Worm (Caenorhabditis elegans) whole organism, L4 larva: Measurements from ENCODE around the gene C08E3.1.

Source experiments
- F49E8.2 ChIP-seq: sonication (generic microtip); optimal IDR thresholded peaks from 2 replicates; lab custom pipeline; 2016; ENCODE audit warnings: missing compliant biosample characterization, mild to moderate bottlenecking, missing genetic modification characterization, borderline replicate concordance
- R02D3.7 ChIP-seq: fragments of 150-350 bp; sonication (generic microtip); optimal IDR thresholded peaks from 3 replicates; lab custom pipeline; 2014; ENCODE audit warnings: missing biosample characterization, missing genetic modification characterization
- T26A8.4 ChIP-seq: fragments of 200-800 bp; sonication (Bioruptor generic); IDR thresholded peaks from 2 replicates; pipeline ENCODE4 v1.3.6; 2022; ENCODE audit warnings: missing genetic modification characterization, missing compliant biosample characterization
- ZK337.2 ChIP-seq: fragments of 200-800 bp; sonication (Bioruptor generic); IDR thresholded peaks from 2 replicates; pipeline ENCODE4 v1.3.6; 2022; ENCODE audit warnings: missing genetic modification reagents, missing genetic modification characterization, missing compliant biosample characterization
- aha-1 ChIP-seq: fragments of 150-350 bp; peaks from one replicate; lab custom pipeline; 2014; ENCODE audit warnings: missing biosample characterization, missing genetic modification characterization
- ceh-32 ChIP-seq: sonication (generic microtip); optimal IDR thresholded peaks from 2 replicates; lab custom pipeline; 2016; ENCODE audit warnings: mild to moderate bottlenecking, missing genetic modification characterization, missing compliant biosample characterization; ENCODE audit not compliant: poor library complexity
- cey-2 ChIP-seq: sonication (generic microtip); optimal IDR thresholded peaks from 3 replicates; lab custom pipeline; 2017; ENCODE audit warnings: missing genetic modification characterization, mild to moderate bottlenecking, missing compliant biosample characterization, antibody characterized with exemption, borderline replicate concordance; ENCODE audit not compliant: insufficient read depth
- dmd-6 ChIP-seq: fragments of 200-800 bp; sonication (Bioruptor generic); IDR thresholded peaks from 2 replicates; pipeline ENCODE4 v1.3.6; 2022; ENCODE audit warnings: missing genetic modification reagents, missing genetic modification characterization, missing compliant biosample characterization
- dmd-8 ChIP-seq: fragments of 200-800 bp; sonication (Bioruptor generic); IDR thresholded peaks from 2 replicates; pipeline ENCODE4 v1.3.6; 2022; ENCODE audit warnings: missing genetic modification characterization, missing compliant biosample characterization
- duxl-1 ChIP-seq: sonication (generic microtip); optimal IDR thresholded peaks from 2 replicates; lab custom pipeline; 2016; ENCODE audit warnings: mild to moderate bottlenecking, missing genetic modification characterization, moderate library complexity, missing compliant biosample characterization; ENCODE audit not compliant: poor library complexity
- fos-1 ChIP-seq: fragments of 150-350 bp; optimal IDR thresholded peaks from 2 replicates; lab custom pipeline; 2014; ENCODE audit warnings: missing biosample characterization, missing genetic modification characterization
- hif-1 ChIP-seq, 2 experiments: sonication (generic microtip); optimal IDR thresholded peaks; 2 replicates each; lab custom pipeline; 2016 to 2017; ENCODE audit warnings: missing compliant biosample characterization in 2 of 2, missing genetic modification characterization in 2 of 2, missing genetic modification reagents in 2 of 2, missing genotype in 2 of 2, mild to moderate bottlenecking in 1 of 2
- hlh-11 ChIP-seq: fragments of 200-800 bp; sonication (Bioruptor generic); optimal IDR thresholded peaks from 2 replicates; lab custom pipeline; 2018; ENCODE audit warnings: mild to moderate bottlenecking, missing genetic modification characterization, missing compliant biosample characterization
- hmg-1.1 ChIP-seq: fragments of 200-800 bp; sonication (Bioruptor generic); IDR thresholded peaks from 2 replicates; pipeline ENCODE4 v1.3.6; 2022; ENCODE audit warnings: missing genetic modification reagents, missing genetic modification characterization, missing compliant biosample characterization
- jun-1 ChIP-seq: fragments of 150-350 bp; optimal IDR thresholded peaks from 2 replicates; lab custom pipeline; 2014; ENCODE audit warnings: missing biosample characterization, missing genetic modification reagents, missing genetic modification characterization
- lsy-2 ChIP-seq, 2 experiments: fragments of 150-350 bp in 1 of 2; sonication (generic microtip) in 1 of 2; optimal IDR thresholded peaks; 2 replicates each; lab custom pipeline; 2014 to 2017; ENCODE audit warnings: missing biosample characterization in 2 of 2, missing genetic modification characterization in 2 of 2
- madf-5 ChIP-seq, 2 experiments: fragments of 200-800 bp; sonication (Bioruptor generic); IDR thresholded peaks; 2 replicates each; pipeline ENCODE4 v1.3.6; 2022; ENCODE audit warnings: missing compliant biosample characterization in 2 of 2, missing genetic modification characterization in 2 of 2
- madf-9 ChIP-seq: fragments of 200-800 bp; sonication (Bioruptor generic); conservative IDR thresholded peaks from 2 replicates; pipeline ENCODE4 v1.3.6; 2022; ENCODE audit warnings: missing genetic modification reagents, missing genetic modification characterization, missing compliant biosample characterization
- mdl-1 ChIP-seq, 2 experiments: fragments of 150-350 bp in 1 of 2; sonication (generic microtip) in 1 of 2; optimal IDR thresholded peaks; 2 replicates each; lab custom pipeline; 2014 to 2017; ENCODE audit warnings: missing biosample characterization in 2 of 2, missing genetic modification characterization in 2 of 2
- mes-2 ChIP-seq: sonication (generic microtip); optimal IDR thresholded peaks from 2 replicates; lab custom pipeline; 2016; ENCODE audit warnings: missing genotype, mild to moderate bottlenecking, missing genetic modification characterization, missing compliant biosample characterization; ENCODE audit not compliant: poor library complexity, severe bottlenecking
- mxl-3 ChIP-seq: fragments of 200-800 bp; sonication (Bioruptor generic); optimal IDR thresholded peaks from 2 replicates; lab custom pipeline; 2018; ENCODE audit warnings: mild to moderate bottlenecking, missing genetic modification characterization, missing compliant biosample characterization
- nhr-10 ChIP-seq: fragments of 150-350 bp; optimal IDR thresholded peaks from 2 replicates; lab custom pipeline; 2014; ENCODE audit warnings: missing biosample characterization, missing genetic modification characterization
- nhr-102 ChIP-seq: sonication (generic microtip); optimal IDR thresholded peaks from 2 replicates; lab custom pipeline; 2016; ENCODE audit warnings: mild to moderate bottlenecking, missing genetic modification characterization, moderate library complexity, missing compliant biosample characterization
- nhr-28 ChIP-seq: fragments of 150-350 bp; optimal IDR thresholded peaks from 2 replicates; lab custom pipeline; 2014; ENCODE audit warnings: missing biosample characterization, missing genetic modification characterization
- nhr-41 ChIP-seq: fragments of 200-800 bp; sonication (Bioruptor generic); IDR thresholded peaks from 2 replicates; pipeline ENCODE4 v1.3.6; 2022; ENCODE audit warnings: missing genetic modification reagents, missing genetic modification characterization, missing compliant biosample characterization
- nhr-48 ChIP-seq: sonication (generic microtip); optimal IDR thresholded peaks from 2 replicates; lab custom pipeline; 2016; ENCODE audit warnings: mild to moderate bottlenecking, missing genetic modification characterization, missing compliant biosample characterization
- pha-4 ChIP-seq, 2 experiments: fragments of 150-350 bp in 1 of 2; fragments of 200-800 bp in 1 of 2; sonication (Bioruptor generic) in 1 of 2; IDR thresholded peaks in 1 of 2; optimal IDR thresholded peaks in 1 of 2; 2 replicates each; pipeline versions ENCODE4 v1.3.6 to Lab custom; 2014 to 2022; ENCODE audit warnings: missing genetic modification characterization in 2 of 2, missing genetic modification reagents in 2 of 2, missing biosample characterization in 1 of 2, missing compliant biosample characterization in 1 of 2
- pqm-1 ChIP-seq: sonication (generic microtip); optimal IDR thresholded peaks from 2 replicates; lab custom pipeline; 2017; ENCODE audit warnings: missing biosample characterization, missing genetic modification characterization
- rbr-2 ChIP-seq: sonication (generic microtip); optimal IDR thresholded peaks from 2 replicates; lab custom pipeline; 2016; ENCODE audit warnings: missing genotype, missing genetic modification characterization, missing compliant biosample characterization
- saeg-2 ChIP-seq: fragments of 200-800 bp; sonication (Bioruptor generic); IDR thresholded peaks from 2 replicates; pipeline ENCODE4 v1.3.6; 2022; ENCODE audit warnings: missing genetic modification reagents, missing genetic modification characterization, missing compliant biosample characterization
- sdz-12 ChIP-seq: fragments of 200-800 bp; sonication (Bioruptor generic); optimal IDR thresholded peaks from 2 replicates; lab custom pipeline; 2018; ENCODE audit warnings: mild to moderate bottlenecking, missing genetic modification characterization, missing compliant biosample characterization
- snpc-1.2 ChIP-seq: fragments of 200-800 bp; sonication (Bioruptor generic); IDR thresholded peaks from 2 replicates; pipeline ENCODE4 v1.3.6; 2022; ENCODE audit warnings: missing genetic modification reagents, missing genetic modification characterization, missing compliant biosample characterization
- snpc-4 ChIP-seq: fragments of 150-350 bp; optimal IDR thresholded peaks from 2 replicates; lab custom pipeline; 2014; ENCODE audit warnings: missing biosample characterization, missing genetic modification characterization
- spr-1 ChIP-seq: sonication (generic microtip); optimal IDR thresholded peaks from 2 replicates; lab custom pipeline; 2016; ENCODE audit warnings: mild to moderate bottlenecking, missing genetic modification characterization, missing compliant biosample characterization
- unc-130 ChIP-seq: sonication (generic microtip); optimal IDR thresholded peaks from 2 replicates; lab custom pipeline; 2016; ENCODE audit warnings: missing genetic modification reagents, missing genetic modification characterization, missing compliant biosample characterization
- unc-62 ChIP-seq, 3 experiments: fragments of 150-350 bp in 1 of 3; sonication (generic microtip); optimal IDR thresholded peaks in 2 of 3; peaks in 1 of 3; 1 replicate in 1 of 3; 2 replicates in 2 of 3; lab custom pipeline; 2014 to 2017; ENCODE audit warnings: missing biosample characterization in 3 of 3, missing genetic modification characterization in 3 of 3, missing genetic modification reagents in 3 of 3, missing genotype in 1 of 3
- ztf-7 ChIP-seq: fragments of 150-350 bp; optimal IDR thresholded peaks from 2 replicates; lab custom pipeline; 2014; ENCODE audit warnings: missing biosample characterization, missing genetic modification characterization

C08E3.1 gene

ce11 chrII:1662881-1663280 lies 29.3 kb downstream of the C08E3.1 start, which contains the start of gene ZC204.14:
Gene ZC204.14 (minus strand): TSS chrII:1662949.
- no peak for TF ChIP-seq sdz-12 (GFP tag; lab: Kevin White, UChicago)
- TF ChIP-seq mes-2 (tag; lab: Kevin White, UChicago), result peak; percentile 51
- TF ChIP-seq lsy-2 (tag; optimal IDR thresholded peaks at IDR 0.05; lab: Kevin White, UChicago), result peak in 1 of 2 experiments; percentile 46

ce11 chrII:1663516-1663915 lies 29.9 kb downstream of the C08E3.1 start, which contains the start of gene duxl-1:
Gene duxl-1 (plus strand): TSS chrII:1663699.
- TF ChIP-seq unc-62 (GFP tag; optimal IDR thresholded peaks at IDR 0.05 in 1 of 2; lab: Kevin White, UChicago), result peak in 1 of 2 experiments; percentile 81
- no peak for TF ChIP-seq unc-62 (tag; optimal IDR thresholded peaks at IDR 0.05; lab: Kevin White, UChicago)
- no peak for TF ChIP-seq R02D3.7 (tag; lab: Kevin White, UChicago)
- peak; percentile 93 for TF ChIP-seq aha-1 (tag; lab: Kevin White, UChicago)
- no peak for TF ChIP-seq cey-2 (tag; lab: Kevin White, UChicago)
- no peak for TF ChIP-seq snpc-4 (tag; lab: Kevin White, UChicago)
- no peak for TF ChIP-seq saeg-2 (GFP tag; lab: Robert Waterston, UW)
- TF ChIP-seq hlh-11 (tag; lab: Kevin White, UChicago), result peak; percentile 65
- peak in 1 of 2 experiments; percentile 2 for TF ChIP-seq mdl-1 (tag; optimal IDR thresholded peaks at IDR 0.05; lab: Kevin White, UChicago)
- no peak for TF ChIP-seq dmd-8 (GFP tag; lab: Robert Waterston, UW)
- peak; percentile 33; the same call in 1 of the 2 replicates for TF ChIP-seq hmg-1.1 (GFP tag; lab: Robert Waterston, UW)
- peak; percentile 76 for TF ChIP-seq dmd-6 (GFP tag; lab: Robert Waterston, UW)
- peak; percentile 6 for TF ChIP-seq nhr-48 (tag; lab: Kevin White, UChicago)
- TF ChIP-seq pqm-1, result peak; percentile 16
- TF ChIP-seq nhr-41 (GFP tag; lab: Robert Waterston, UW), result peak; percentile 50; the same call in 1 of the 2 replicates
- TF ChIP-seq hif-1 (tag; optimal IDR thresholded peaks at IDR 0.05; lab: Kevin White, UChicago), result peak in 1 of 2 experiments; percentile 86
- TF ChIP-seq rbr-2 (tag; lab: Kevin White, UChicago), result no peak
- no peak for TF ChIP-seq fos-1
- no peak for TF ChIP-seq jun-1 (tag; lab: Kevin White, UChicago)
- TF ChIP-seq nhr-102 (tag; lab: Kevin White, UChicago), result peak; percentile 11
- no peak for TF ChIP-seq madf-9 (GFP tag; lab: Robert Waterston, UW)
- TF ChIP-seq ZK337.2 (GFP tag; lab: Robert Waterston, UW), result no peak
- peak; percentile 36 for TF ChIP-seq nhr-28 (tag; lab: Kevin White, UChicago)
- TF ChIP-seq mes-2 (tag; lab: Kevin White, UChicago), result peak; percentile 71
- no peak for TF ChIP-seq unc-130
- no peak for TF ChIP-seq snpc-1.2
- no peak for TF ChIP-seq ztf-7 (tag; lab: Kevin White, UChicago)
- TF ChIP-seq mxl-3 (GFP tag; lab: Kevin White, UChicago), result peak; percentile 7
- TF ChIP-seq madf-5 (GFP tag; IDR thresholded peaks at IDR 0.05; lab: Robert Waterston, UW), result no peak
- TF ChIP-seq duxl-1 (tag; lab: Kevin White, UChicago), result peak; percentile 88
- no peak for TF ChIP-seq spr-1
- no peak for TF ChIP-seq nhr-10 (tag; lab: Kevin White, UChicago)
- TF ChIP-seq ceh-32 (tag; lab: Kevin White, UChicago), result no peak

ce11 chrII:1666025-1666424 lies 32.4 kb downstream of the C08E3.1 start, which contains the start of gene srlf-29:
Gene srlf-29 (plus strand): TSS chrII:1666325.
- TF ChIP-seq unc-62 (GFP tag; optimal IDR thresholded peaks at IDR 0.05 in 1 of 2; lab: Kevin White, UChicago) (peak in 1 of 2 experiments; percentile 49), unc-62 (tag; optimal IDR thresholded peaks at IDR 0.05; lab: Kevin White, UChicago) (no peak), ceh-32 (tag; lab: Kevin White, UChicago) (no peak), nhr-48 (tag; lab: Kevin White, UChicago) (no peak), T26A8.4 (GFP tag; lab: Robert Waterston, UW) (no peak), F49E8.2 (tag; lab: Kevin White, UChicago) (no peak), mdl-1 (tag; optimal IDR thresholded peaks at IDR 0.05; lab: Kevin White, UChicago) (no peak), pha-4 (GFP tag; IDR thresholded peaks at IDR 0.05; lab: Robert Waterston, UW) (no peak), pha-4 (tag; optimal IDR thresholded peaks at IDR 0.05; lab: Kevin White, UChicago) (no peak)
